Worm (Caenorhabditis elegans) whole organism, L4 larva: ENCODE data around the gene ZK1240.6.

Experiments
- F37D6.2 ChIP-seq: sonication (generic microtip); optimal IDR thresholded peaks from 2 replicates; lab custom pipeline; 2016; ENCODE audit warnings: mild to moderate bottlenecking, missing genetic modification characterization, missing compliant biosample characterization
- F44E2.7 ChIP-seq: fragments of 200-800 bp; sonication (Bioruptor generic); IDR thresholded peaks from 2 replicates; pipeline ENCODE4 v2.1.2; 2022; ENCODE audit warnings: missing genetic modification characterization, missing compliant biosample characterization
- T20F7.1 ChIP-seq: fragments of 200-800 bp; sonication (Bioruptor generic); optimal IDR thresholded peaks from 2 replicates; lab custom pipeline; 2018; ENCODE audit warnings: mild to moderate bottlenecking, missing genetic modification characterization, missing compliant biosample characterization
- Y48G9A.11 ChIP-seq: fragments of 200-800 bp; sonication (Bioruptor generic); IDR thresholded peaks from 2 replicates; pipeline ENCODE4 v1.3.6; 2022; ENCODE audit warnings: missing genetic modification reagents, missing genetic modification characterization, missing compliant biosample characterization
- Y75B8A.6 ChIP-seq: fragments of 200-800 bp; sonication (Bioruptor generic); IDR thresholded peaks from 2 replicates; pipeline ENCODE4 v1.3.6; 2022; ENCODE audit warnings: missing genetic modification reagents, missing genetic modification characterization, missing compliant biosample characterization
- aha-1 ChIP-seq: fragments of 150-350 bp; peaks from one replicate; lab custom pipeline; 2014; ENCODE audit warnings: missing biosample characterization, missing genetic modification characterization
- attf-4 ChIP-seq: sonication (generic microtip); optimal IDR thresholded peaks from 3 replicates; lab custom pipeline; 2017; ENCODE audit warnings: missing biosample characterization, missing genetic modification characterization
- ceh-44 ChIP-seq: fragments of 200-800 bp; sonication (Bioruptor generic); IDR thresholded peaks from 2 replicates; pipeline ENCODE4 v1.3.6; 2022; ENCODE audit warnings: missing genetic modification reagents, missing genetic modification characterization, missing compliant biosample characterization
- ceh-62 ChIP-seq: sonication (generic microtip); optimal IDR thresholded peaks from 2 replicates; lab custom pipeline; 2017; ENCODE audit warnings: missing biosample characterization, missing genetic modification characterization
- cey-2 ChIP-seq: sonication (generic microtip); optimal IDR thresholded peaks from 3 replicates; lab custom pipeline; 2017; ENCODE audit warnings: missing genetic modification characterization, mild to moderate bottlenecking, missing compliant biosample characterization, antibody characterized with exemption, borderline replicate concordance; ENCODE audit not compliant: insufficient read depth
- daf-16 ChIP-seq, 3 experiments: sonication (generic microtip); optimal IDR thresholded peaks; 2 replicates each; lab custom pipeline; 2016 to 2017; ENCODE audit warnings: missing genetic modification characterization in 3 of 3, missing genetic modification reagents in 3 of 3, mild to moderate bottlenecking in 2 of 3, missing compliant biosample characterization in 2 of 3, missing biosample characterization in 1 of 3, moderate library complexity in 1 of 3
- daf-19 ChIP-seq: fragments of 200-800 bp; sonication (Bioruptor generic); conservative IDR thresholded peaks from 2 replicates; pipeline ENCODE4 v1.3.6; 2022; ENCODE audit warnings: missing genetic modification characterization, missing compliant biosample characterization
- daf-8 ChIP-seq: fragments of 200-800 bp; sonication (Bioruptor generic); IDR thresholded peaks from 2 replicates; pipeline ENCODE4 v1.3.6; 2022; ENCODE audit warnings: missing genetic modification characterization, missing compliant biosample characterization
- dmd-6 ChIP-seq: fragments of 200-800 bp; sonication (Bioruptor generic); IDR thresholded peaks from 2 replicates; pipeline ENCODE4 v1.3.6; 2022; ENCODE audit warnings: missing genetic modification reagents, missing genetic modification characterization, missing compliant biosample characterization
- dmd-8 ChIP-seq: fragments of 200-800 bp; sonication (Bioruptor generic); IDR thresholded peaks from 2 replicates; pipeline ENCODE4 v1.3.6; 2022; ENCODE audit warnings: missing genetic modification characterization, missing compliant biosample characterization
- dmd-9 ChIP-seq: fragments of 200-800 bp; sonication (Bioruptor generic); IDR thresholded peaks from 2 replicates; pipeline ENCODE4 v1.3.6; 2022; ENCODE audit warnings: missing genetic modification reagents, missing genetic modification characterization, missing compliant biosample characterization
- duxl-1 ChIP-seq: sonication (generic microtip); optimal IDR thresholded peaks from 2 replicates; lab custom pipeline; 2016; ENCODE audit warnings: mild to moderate bottlenecking, missing genetic modification characterization, moderate library complexity, missing compliant biosample characterization; ENCODE audit not compliant: poor library complexity
- dve-1 ChIP-seq: sonication (generic microtip); optimal IDR thresholded peaks from 2 replicates; lab custom pipeline; 2017; ENCODE audit warnings: antibody characterized with exemption, mild to moderate bottlenecking, missing genetic modification characterization, missing compliant biosample characterization; ENCODE audit not compliant: insufficient read depth
- fkh-10 ChIP-seq: fragments of 150-350 bp; optimal IDR thresholded peaks from 2 replicates; lab custom pipeline; 2014; ENCODE audit warnings: missing biosample characterization, missing genetic modification reagents, missing genetic modification characterization
- hlh-11 ChIP-seq: fragments of 200-800 bp; sonication (Bioruptor generic); optimal IDR thresholded peaks from 2 replicates; lab custom pipeline; 2018; ENCODE audit warnings: mild to moderate bottlenecking, missing genetic modification characterization, missing compliant biosample characterization
- hlh-30 ChIP-seq: sonication (generic microtip); optimal IDR thresholded peaks from 2 replicates; lab custom pipeline; 2017; ENCODE audit warnings: antibody characterized with exemption, mild to moderate bottlenecking, missing genetic modification characterization, missing compliant biosample characterization; ENCODE audit not compliant: insufficient read depth
- lim-7 ChIP-seq: fragments of 200-800 bp; sonication (Bioruptor generic); IDR thresholded peaks from 2 replicates; pipeline ENCODE4 v1.3.6; 2022; ENCODE audit warnings: missing genetic modification characterization, missing compliant biosample characterization
- lin-39 ChIP-seq: fragments of 150-350 bp; optimal IDR thresholded peaks from 2 replicates; lab custom pipeline; 2014; ENCODE audit warnings: missing biosample characterization, missing genetic modification reagents, missing genetic modification characterization
- mdt-29 ChIP-seq: fragments of 200-800 bp; sonication (Bioruptor generic); IDR thresholded peaks from 2 replicates; pipeline ENCODE4 v1.3.6; 2022; ENCODE audit warnings: missing genetic modification reagents, missing genetic modification characterization, missing compliant biosample characterization
- mes-2 ChIP-seq: sonication (generic microtip); optimal IDR thresholded peaks from 2 replicates; lab custom pipeline; 2016; ENCODE audit warnings: missing genotype, mild to moderate bottlenecking, missing genetic modification characterization, missing compliant biosample characterization; ENCODE audit not compliant: poor library complexity, severe bottlenecking
- mxl-2 ChIP-seq: fragments of 200-800 bp; sonication (Bioruptor generic); conservative IDR thresholded peaks from 2 replicates; pipeline ENCODE4 v1.3.6; 2022; ENCODE audit warnings: missing genetic modification reagents, missing genetic modification characterization, missing compliant biosample characterization
- nhr-10 ChIP-seq: fragments of 150-350 bp; optimal IDR thresholded peaks from 2 replicates; lab custom pipeline; 2014; ENCODE audit warnings: missing biosample characterization, missing genetic modification characterization
- nhr-237 ChIP-seq: sonication (generic microtip); optimal IDR thresholded peaks from 2 replicates; lab custom pipeline; 2017; ENCODE audit warnings: missing biosample characterization, missing genetic modification characterization
- nhr-25 ChIP-seq: sonication (generic microtip); optimal IDR thresholded peaks from 2 replicates; lab custom pipeline; 2017; ENCODE audit warnings: missing genetic modification characterization, mild to moderate bottlenecking, missing compliant biosample characterization, antibody characterized with exemption, moderate library complexity, borderline replicate concordance; ENCODE audit not compliant: insufficient read depth
- nhr-28 ChIP-seq: fragments of 150-350 bp; optimal IDR thresholded peaks from 2 replicates; lab custom pipeline; 2014; ENCODE audit warnings: missing biosample characterization, missing genetic modification characterization
- nhr-41 ChIP-seq: fragments of 200-800 bp; sonication (Bioruptor generic); IDR thresholded peaks from 2 replicates; pipeline ENCODE4 v1.3.6; 2022; ENCODE audit warnings: missing genetic modification reagents, missing genetic modification characterization, missing compliant biosample characterization
- nhr-42 ChIP-seq: fragments of 200-800 bp; sonication (Bioruptor generic); IDR thresholded peaks from 2 replicates; pipeline ENCODE4 v1.3.6; 2022; ENCODE audit warnings: missing genetic modification characterization, missing compliant biosample characterization
- nhr-6 ChIP-seq: fragments of 150-350 bp; optimal IDR thresholded peaks from 2 replicates; lab custom pipeline; 2014; ENCODE audit warnings: missing biosample characterization, missing genetic modification characterization
- php-3 ChIP-seq: fragments of 200-800 bp; sonication (Bioruptor generic); IDR thresholded peaks from 2 replicates; pipeline ENCODE4 v1.3.6; 2022; ENCODE audit warnings: missing genetic modification reagents, missing genetic modification characterization, missing compliant biosample characterization
- pqm-1 ChIP-seq: sonication (generic microtip); optimal IDR thresholded peaks from 2 replicates; lab custom pipeline; 2017; ENCODE audit warnings: missing biosample characterization, missing genetic modification characterization
- set-16 ChIP-seq: fragments of 200-800 bp; sonication (Bioruptor generic); IDR thresholded peaks from 2 replicates; pipeline ENCODE4 v1.3.6; 2022; ENCODE audit warnings: missing genetic modification reagents, missing genetic modification characterization, missing compliant biosample characterization
- snpc-1.2 ChIP-seq: fragments of 200-800 bp; sonication (Bioruptor generic); IDR thresholded peaks from 2 replicates; pipeline ENCODE4 v1.3.6; 2022; ENCODE audit warnings: missing genetic modification reagents, missing genetic modification characterization, missing compliant biosample characterization
- unc-39 ChIP-seq: sonication (generic microtip); optimal IDR thresholded peaks from 2 replicates; lab custom pipeline; 2017; ENCODE audit warnings: missing biosample characterization, missing genetic modification characterization
- unc-62 ChIP-seq, 3 experiments: fragments of 150-350 bp in 1 of 3; sonication (generic microtip); optimal IDR thresholded peaks in 2 of 3; peaks in 1 of 3; 1 replicate in 1 of 3; 2 replicates in 2 of 3; lab custom pipeline; 2014 to 2017; ENCODE audit warnings: missing biosample characterization in 3 of 3, missing genetic modification characterization in 3 of 3, missing genetic modification reagents in 3 of 3, missing genotype in 1 of 3
- vab-7 ChIP-seq: fragments of 200-800 bp; sonication (Bioruptor generic); IDR thresholded peaks from 2 replicates; pipeline ENCODE4 v1.3.6; 2022; ENCODE audit warnings: missing genetic modification reagents, missing genetic modification characterization, missing compliant biosample characterization
- zag-1 ChIP-seq: fragments of 150-350 bp; optimal IDR thresholded peaks from 2 replicates; lab custom pipeline; 2014; ENCODE audit warnings: missing biosample characterization, missing genetic modification characterization

The ZK1240.6 gene

DNA sequence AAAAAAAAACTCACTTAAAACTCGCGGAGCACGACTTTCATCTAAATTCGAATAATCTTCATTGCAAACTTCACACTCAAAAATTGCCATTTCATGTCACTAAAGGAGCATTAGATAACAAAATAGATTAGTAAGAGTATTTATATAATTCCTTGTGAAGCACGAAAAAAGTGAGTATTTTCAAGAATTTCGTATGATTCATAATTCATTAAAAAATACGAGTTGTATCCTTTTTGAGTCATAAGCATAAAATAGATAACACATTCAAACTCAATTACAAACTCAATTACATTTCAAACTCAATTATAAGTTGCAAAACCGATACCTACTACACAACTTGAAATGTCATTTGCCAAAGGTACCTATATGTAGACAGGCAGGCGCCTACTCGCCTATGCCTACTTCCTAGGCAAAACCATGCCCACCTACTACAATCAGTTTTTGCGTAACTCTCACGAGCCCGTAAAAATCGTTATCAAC, 6.3 kb upstream of the ZK1240.6 start, which contains the start of the genes ZK1240.8 and ZK1240.1:
ZK1240.8 (minus strand) TSS at position 101 of the 480 bp plus-strand sequence.
ZK1240.1 (plus strand) TSS at position 430 of the 480 bp plus-strand sequence.
- TF ChIP-seq nhr-42 (GFP tag; lab: Robert Waterston, UW) (no peak), nhr-28 (tag; lab: Kevin White, UChicago) (peak; percentile 3), unc-62 (GFP tag; optimal IDR thresholded peaks at IDR 0.05 in 1 of 2; lab: Kevin White, UChicago) (peak in 1 of 2 experiments; percentile 86), unc-62 (tag; optimal IDR thresholded peaks at IDR 0.05; lab: Kevin White, UChicago) (no peak)

ce11 chrII:2324956-2325355, 2.2 kb upstream of the ZK1240.6 start, which contains the start of gene ZK1240.11:
Gene ZK1240.11, plus strand, starts transcription at chrII:2325256.
- TF ChIP-seq vab-7 (GFP tag; lab: Robert Waterston, UW) (no peak), nhr-237 (tag; lab: Kevin White, UChicago) (no peak)

DNA sequence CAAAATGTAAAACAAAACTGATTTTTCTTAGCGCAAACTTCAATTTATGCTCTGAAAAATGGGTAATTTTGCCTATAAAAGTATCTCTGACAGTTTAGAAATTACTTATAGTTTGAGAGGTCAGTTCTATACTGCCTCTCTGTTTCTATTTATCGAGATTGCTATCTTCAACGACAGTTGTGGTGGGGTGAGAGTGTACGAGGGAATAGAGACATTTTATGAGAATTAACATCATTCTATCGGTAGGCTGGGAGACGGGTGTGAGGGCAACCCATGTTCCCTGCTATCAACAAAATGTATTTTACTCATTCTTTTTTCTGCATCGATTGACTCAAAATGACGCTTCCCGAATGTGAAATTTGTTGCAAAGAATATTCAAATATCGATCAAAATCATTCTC, 2.6 kb downstream of the ZK1240.6 start, which contains the start of gene ZK1240.3:
ZK1240.3 (plus strand) TSS at position 238 of the 400 bp plus-strand sequence.
- peak; percentile 32 for TF ChIP-seq T20F7.1 (GFP tag; lab: Kevin White, UChicago)
- TF ChIP-seq daf-16 (GFP tag; optimal IDR thresholded peaks at IDR 0.05; lab: Kevin White, UChicago): no peak
- TF ChIP-seq daf-16 (tag; optimal IDR thresholded peaks at IDR 0.05; lab: Kevin White, UChicago): peak; percentile 62
- TF ChIP-seq cey-2: no peak
- TF ChIP-seq ceh-62 (tag; lab: Kevin White, UChicago): no peak
- TF ChIP-seq vab-7 (GFP tag; lab: Robert Waterston, UW): no peak
- TF ChIP-seq unc-39 (tag; lab: Kevin White, UChicago): no peak
- no peak for TF ChIP-seq dmd-8 (GFP tag; lab: Robert Waterston, UW)
- no peak for TF ChIP-seq ceh-44 (GFP tag; lab: Robert Waterston, UW)
- no peak for TF ChIP-seq nhr-6 (tag; lab: Kevin White, UChicago)
- TF ChIP-seq zag-1 (tag; lab: Kevin White, UChicago): no peak
- TF ChIP-seq unc-62 (GFP tag; optimal IDR thresholded peaks at IDR 0.05 in 1 of 2; lab: Kevin White, UChicago): peak in 1 of 2 experiments; percentile 37
- TF ChIP-seq unc-62 (tag; optimal IDR thresholded peaks at IDR 0.05; lab: Kevin White, UChicago): no peak
- peak; percentile 23 for TF ChIP-seq dve-1 (tag; lab: Kevin White, UChicago)
- TF ChIP-seq duxl-1 (tag; lab: Kevin White, UChicago): no peak
- peak; percentile 78 for TF ChIP-seq nhr-28 (tag; lab: Kevin White, UChicago)
- no peak for TF ChIP-seq hlh-30 (tag; lab: Kevin White, UChicago)
- TF ChIP-seq lin-39 (tag; lab: Kevin White, UChicago): no peak
- 0 out of 2 replicates have a peak, but pooled peaks have one; percentile 48 for TF ChIP-seq php-3 (GFP tag; lab: Robert Waterston, UW)
- TF ChIP-seq mes-2 (tag; lab: Kevin White, UChicago): no peak
- TF ChIP-seq snpc-1.2 (GFP tag; lab: Robert Waterston, UW): no peak
- TF ChIP-seq nhr-25 (tag; lab: Kevin White, UChicago): no peak
- no peak for TF ChIP-seq lim-7 (GFP tag; lab: Robert Waterston, UW)
- peak; percentile 58 for TF ChIP-seq hlh-11 (tag; lab: Kevin White, UChicago)
- no peak for TF ChIP-seq F44E2.7 (GFP tag; lab: Robert Waterston, UW)
- TF ChIP-seq dmd-6 (GFP tag; lab: Robert Waterston, UW): peak; percentile 69
- no peak for TF ChIP-seq fkh-10
- TF ChIP-seq daf-19 (GFP tag; lab: Robert Waterston, UW): no peak
- TF ChIP-seq aha-1 (tag; lab: Kevin White, UChicago): peak; percentile 80
- no peak for TF ChIP-seq set-16
- TF ChIP-seq dmd-9: no peak
- TF ChIP-seq attf-4 (tag; lab: Kevin White, UChicago): no peak
- TF ChIP-seq nhr-10: no peak
- TF ChIP-seq nhr-237 (tag; lab: Kevin White, UChicago): no peak
- peak; percentile 55; the same call in 1 of the 2 replicates for TF ChIP-seq nhr-41 (GFP tag; lab: Robert Waterston, UW)
- TF ChIP-seq daf-8 (GFP tag; lab: Robert Waterston, UW): no peak
- peak; percentile 91 for TF ChIP-seq pqm-1 (tag; lab: Kevin White, UChicago)
- no peak for TF ChIP-seq Y48G9A.11
- no peak for TF ChIP-seq mdt-29 (GFP tag; lab: Robert Waterston, UW)
- TF ChIP-seq Y75B8A.6: no peak
- TF ChIP-seq F37D6.2 (tag; lab: Kevin White, UChicago): no peak
- no peak for TF ChIP-seq mxl-2 (GFP tag; lab: Robert Waterston, UW)
- TF ChIP-seq, all 104 proteins: peak for 11
